Worm (Caenorhabditis elegans) whole organism, young adult: Measurements from ENCODE around the gene arf-1.
A peak's percentile ranks its signal among the peaks of the same experiment; 100 is the strongest.

Experiments
- ama-1 ChIP-seq, 3 experiments: fragments of 150-350 bp in 1 of 3; sonication (generic microtip) in 2 of 3; optimal IDR thresholded peaks; 2 replicates each; lab custom pipeline; 2014 to 2018; ENCODE audit warnings: missing biosample characterization in 2 of 3, missing genetic modification characterization in 2 of 3, missing genetic modification reagents in 2 of 3
- atf-7 ChIP-seq: sonication (generic microtip); optimal IDR thresholded peaks from 2 replicates; lab custom pipeline; 2017; ENCODE audit warnings: mild to moderate bottlenecking, missing genetic modification characterization, missing compliant biosample characterization
- bed-1 ChIP-seq: fragments of 200-800 bp; sonication (Bioruptor generic); IDR thresholded peaks from 2 replicates; pipeline ENCODE4 v1.3.6; 2022; ENCODE audit warnings: missing genetic modification reagents, missing genetic modification characterization, missing compliant biosample characterization
- nhr-90 ChIP-seq: sonication (generic microtip); optimal IDR thresholded peaks from 2 replicates; lab custom pipeline; 2016; ENCODE audit warnings: missing genotype, mild to moderate bottlenecking, missing genetic modification characterization, missing compliant biosample characterization
- sea-2 ChIP-seq: fragments of 200-800 bp; sonication (Bioruptor generic); IDR thresholded peaks from 2 replicates; pipeline ENCODE4 v1.3.6; 2022; ENCODE audit warnings: missing genetic modification characterization, missing compliant biosample characterization
- snpc-3.4 ChIP-seq: sonication (generic microtip); optimal IDR thresholded peaks from 2 replicates; lab custom pipeline; 2017; ENCODE audit warnings: missing genetic modification characterization, mild to moderate bottlenecking, missing compliant biosample characterization, antibody characterized with exemption, moderate library complexity, missing genotype, missing genetic modification reagents

The arf-1 gene

ce11 chrIII:5761886-5762285, 47.2 kb downstream of the arf-1 start (continued):
- no peak for TF ChIP-seq sea-2 (GFP tag; lab: Robert Waterston, UW)
- peak; percentile 50 for TF ChIP-seq nhr-90 (tag; lab: Kevin White, UChicago)
- no peak for TF ChIP-seq bed-1 (GFP tag; lab: Robert Waterston, UW)

- TF ChIP-seq ama-1 (optimal IDR thresholded peaks at IDR 0.05; lab: Kevin White, UChicago) (no peak), ama-1 (GFP tag; optimal IDR thresholded peaks at IDR 0.05; lab: Kevin White, UChicago) (peak in 1 of 2 experiments; percentile 13), snpc-3.4 (tag; lab: Kevin White, UChicago) (no peak), atf-7 (tag; lab: Kevin White, UChicago) (peak; percentile 43)
Observed at ce11 chrIII:5763988-5764387, 49.3 kb downstream of the arf-1 start.
